Worm (Caenorhabditis elegans): Measurements from ENCODE around the gene nspf-3.

- TF ChIP-seq hlh-30 (tag; optimal IDR thresholded peaks at IDR 0.05; ENCODE audit: insufficient read depth) (no peak), snpc-4 (tag; optimal IDR thresholded peaks at IDR 0.05) (no peak)
Observed at ce11 chrII:2698378-2698777, 8.4 kb upstream of the nspf-3 start, which contains the start of gene sri-62.
